Fruit fly (Drosophila melanogaster) whole organism, pupa: ENCODE results near the gene CG1943.

Source experiments
- CG10348 ChIP-seq: fragments of 200-800 bp; sonication (Bioruptor generic); IDR thresholded peaks from 2 replicates; pipeline ENCODE4 v1.3.6; 2022; ENCODE audit warnings: missing biosample characterization, missing genetic modification characterization
- CG12605 ChIP-seq: fragments of 200-800 bp; sonication (Bioruptor generic); IDR thresholded peaks from 2 replicates; pipeline ENCODE4 v1.3.6; 2022; ENCODE audit warnings: missing biosample characterization, missing genetic modification characterization
- CG14655 ChIP-seq: fragments of 200-800 bp; sonication (Bioruptor generic); optimal IDR thresholded peaks from 3 replicates; lab custom pipeline; 2017; ENCODE audit warnings: mild to moderate bottlenecking, missing biosample characterization, missing genetic modification reagents, missing genetic modification characterization
- CG32121 ChIP-seq: fragments of 200-800 bp; sonication (Bioruptor generic); IDR thresholded peaks from 2 replicates; pipeline ENCODE4 v1.3.6; 2022; ENCODE audit warnings: missing biosample characterization, missing genetic modification characterization
- CG8159 ChIP-seq: fragments of 200-800 bp; sonication (Bioruptor generic); optimal IDR thresholded peaks from 3 replicates; lab custom pipeline; 2018; ENCODE audit warnings: missing biosample characterization, mild to moderate bottlenecking, missing genetic modification characterization, moderate library complexity
- CG8301 ChIP-seq: fragments of 200-800 bp; sonication (Bioruptor generic); optimal IDR thresholded peaks from 2 replicates; lab custom pipeline; 2018; ENCODE audit warnings: missing biosample characterization, mild to moderate bottlenecking, missing genetic modification characterization
- D1 ChIP-seq: fragments of 200-800 bp; sonication (Bioruptor generic); optimal IDR thresholded peaks from 2 replicates; lab custom pipeline; 2018; ENCODE audit warnings: missing biosample characterization, mild to moderate bottlenecking, missing genetic modification characterization, moderate library complexity
- EcR ChIP-seq: fragments of 200-800 bp; sonication (Bioruptor generic); optimal IDR thresholded peaks from 3 replicates; lab custom pipeline; 2019; ENCODE audit warnings: missing biosample characterization, missing genetic modification characterization, mild to moderate bottlenecking, moderate library complexity, missing genetic modification reagents
- Pif1A ChIP-seq: fragments of 200-800 bp; sonication (Bioruptor generic); optimal IDR thresholded peaks from 3 replicates; lab custom pipeline; 2016; ENCODE audit warnings: missing biosample characterization, missing genetic modification characterization
- rn ChIP-seq: fragments of 200-800 bp; sonication (Bioruptor generic); IDR thresholded peaks from 2 replicates; pipeline ENCODE4 v1.3.6; 2022; ENCODE audit warnings: missing biosample characterization, missing genetic modification characterization

DNA sequence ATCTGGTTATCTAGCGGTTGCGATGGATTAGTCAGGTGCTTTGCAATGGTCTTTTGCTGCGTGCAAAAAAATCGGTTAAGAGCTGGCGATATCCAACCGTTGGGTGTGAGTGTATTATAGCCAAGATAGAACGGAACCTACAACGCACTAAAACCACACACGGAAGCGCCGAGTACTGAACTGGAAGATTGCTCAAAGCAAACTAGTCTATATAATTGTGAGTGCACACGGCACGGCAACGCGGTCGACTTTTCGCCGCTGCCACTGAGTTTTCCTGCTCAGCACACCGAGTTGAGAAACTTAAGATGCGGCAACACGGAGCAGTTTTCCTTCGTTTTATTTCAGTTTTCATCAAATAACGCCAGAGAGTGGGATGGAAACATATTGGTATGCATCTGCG is 41.9 kb downstream of the CG1943 start:
- TF ChIP-seq Pif1A (no peak), CG10348 (GFP tag; lab: Robert Waterston, UW) (no peak), CG8159 (tag; lab: Kevin White, UChicago) (no peak), EcR (GFP tag; lab: Kevin White, UChicago) (no peak), D1 (tag; lab: Kevin White, UChicago) (no peak), CG8301 (tag; lab: Kevin White, UChicago) (no peak), CG12605 (GFP tag; lab: Robert Waterston, UW) (no peak), CG14655 (GFP tag; lab: Kevin White, UChicago) (no peak), rn (GFP tag; lab: Robert Waterston, UW) (no peak), CG32121 (no peak)
